Worm (Caenorhabditis elegans) whole organism, young adult: ENCODE results near the gene T04C10.3.

Experiments used
- B0035.1 ChIP-seq: sonication (generic microtip); optimal IDR thresholded peaks from 2 replicates; lab custom pipeline; 2016; ENCODE audit warnings: missing genetic modification characterization, mild to moderate bottlenecking, missing compliant biosample characterization, missing genotype, missing genetic modification reagents
- ama-1 ChIP-seq, 3 experiments: fragments of 150-350 bp in 1 of 3; sonication (generic microtip) in 2 of 3; optimal IDR thresholded peaks; 2 replicates each; lab custom pipeline; 2014 to 2018; ENCODE audit warnings: missing biosample characterization in 2 of 3, missing genetic modification characterization in 2 of 3, missing genetic modification reagents in 2 of 3
- attf-5 ChIP-seq: fragments of 200-800 bp; sonication (Bioruptor generic); optimal IDR thresholded peaks from 2 replicates; lab custom pipeline; 2018; ENCODE audit warnings: mild to moderate bottlenecking, missing genetic modification characterization, missing compliant biosample characterization
- him-1 ChIP-seq: sonication (generic microtip); optimal IDR thresholded peaks from 2 replicates; lab custom pipeline; 2016; ENCODE audit warnings: missing genotype, missing genetic modification reagents, missing genetic modification characterization, missing compliant biosample characterization
- unc-62 ChIP-seq: fragments of 150-350 bp; optimal IDR thresholded peaks from 2 replicates; lab custom pipeline; 2014; ENCODE audit warnings: missing biosample characterization, missing genetic modification reagents, missing genetic modification characterization

DNA sequence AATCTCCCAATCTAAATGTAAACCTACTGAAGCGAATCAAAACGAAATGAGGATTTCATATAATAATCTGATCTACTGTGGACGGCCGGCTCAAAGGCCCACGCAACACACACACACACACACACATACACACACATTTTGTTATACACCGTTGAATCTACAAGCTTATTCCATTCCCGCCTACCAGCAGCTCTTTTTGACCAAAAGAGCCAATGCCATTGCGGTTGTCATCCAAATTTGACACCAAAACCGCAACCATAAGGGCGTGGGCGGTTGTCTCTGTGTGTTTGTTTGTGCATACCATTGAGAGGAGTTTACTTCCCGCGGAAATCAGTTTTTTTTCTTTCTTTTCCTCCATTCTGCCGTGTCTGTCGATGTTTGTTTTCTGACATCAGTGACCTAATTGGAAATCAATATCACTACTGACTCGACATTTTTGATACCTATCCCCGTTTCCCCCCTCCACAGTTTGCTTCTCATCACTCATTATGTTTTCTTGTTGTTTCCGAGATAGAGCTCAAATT lies 30.7 kb downstream of the T04C10.3 start:
- TF ChIP-seq him-1 (tag; lab: Kevin White, UChicago) (no peak), unc-62 (GFP tag; lab: Kevin White, UChicago) (no peak), attf-5 (no peak), ama-1 (optimal IDR thresholded peaks at IDR 0.05; lab: Kevin White, UChicago) (no peak), ama-1 (GFP tag; optimal IDR thresholded peaks at IDR 0.05; lab: Kevin White, UChicago) (no peak), B0035.1 (tag; lab: Kevin White, UChicago) (no peak)
